Fruit fly (Drosophila melanogaster) whole organism, pupa: ENCODE measurements around the gene ru.

ENCODE experiments used
- D1 ChIP-seq: fragments of 200-800 bp; sonication (Bioruptor generic); optimal IDR thresholded peaks from 2 replicates; lab custom pipeline; 2018; ENCODE audit warnings: missing biosample characterization, mild to moderate bottlenecking, missing genetic modification characterization, moderate library complexity
- EcR ChIP-seq: fragments of 200-800 bp; sonication (Bioruptor generic); optimal IDR thresholded peaks from 3 replicates; lab custom pipeline; 2019; ENCODE audit warnings: missing biosample characterization, missing genetic modification characterization, mild to moderate bottlenecking, moderate library complexity, missing genetic modification reagents
- Ets98B ChIP-seq: fragments of 200-800 bp; sonication (Bioruptor generic); IDR thresholded peaks from 2 replicates; pipeline ENCODE4 v1.3.6; 2022; ENCODE audit warnings: missing biosample characterization, missing genetic modification characterization
- Pif1B ChIP-seq: fragments of 200-800 bp; sonication (Bioruptor generic); optimal IDR thresholded peaks from 3 replicates; lab custom pipeline; 2016; ENCODE audit warnings: missing biosample characterization, missing genetic modification characterization
- rn ChIP-seq: fragments of 200-800 bp; sonication (Bioruptor generic); IDR thresholded peaks from 2 replicates; pipeline ENCODE4 v1.3.6; 2022; ENCODE audit warnings: missing biosample characterization, missing genetic modification characterization

dm6 chr3L:1401364-1401978, 31.0 kb downstream of the ru start:
- TF ChIP-seq D1 (tag; lab: Kevin White, UChicago) (no peak), EcR (no peak), Pif1B (GFP tag; lab: Kevin White, UChicago) (no peak), Ets98B (GFP tag; lab: Robert Waterston, UW) (no peak), rn (no peak)
